Fruit fly (Drosophila melanogaster) whole organism, embryonic: ENCODE results near the gene CG1801.
A peak's percentile ranks its signal among the peaks of the same experiment; 100 is the strongest.

Experiments used
- Ada2b ChIP-seq: fragments of 200-800 bp; sonication (Bioruptor generic); IDR thresholded peaks from 2 replicates; pipeline ENCODE4 v1.3.6; 2022; ENCODE audit warnings: missing biosample characterization, missing genetic modification characterization
- Atf3 ChIP-seq: fragments of 200-800 bp; sonication (Bioruptor generic); optimal IDR thresholded peaks from 3 replicates; lab custom pipeline; 2016; ENCODE audit warnings: missing biosample characterization, missing genetic modification characterization
- CG10565 ChIP-seq: fragments of 200-800 bp; sonication (Bioruptor generic); optimal IDR thresholded peaks from 3 replicates; lab custom pipeline; 2016; ENCODE audit warnings: missing biosample characterization, mild to moderate bottlenecking, missing genetic modification characterization
- CG12236 ChIP-seq: fragments of 200-800 bp; sonication (Bioruptor generic); optimal IDR thresholded peaks from 2 replicates; lab custom pipeline; 2016; ENCODE audit warnings: missing biosample characterization, missing genetic modification characterization
- CG12744 ChIP-seq: fragments of 200-800 bp; sonication (Bioruptor generic); optimal IDR thresholded peaks from 2 replicates; lab custom pipeline; 2016; ENCODE audit warnings: missing biosample characterization, missing genetic modification characterization
- CG14667 ChIP-seq: fragments of 200-800 bp; sonication (Bioruptor generic); IDR thresholded peaks from 2 replicates; pipeline ENCODE4 v1.3.6; 2022; ENCODE audit warnings: missing biosample characterization, missing genetic modification characterization
- CG14710 ChIP-seq: fragments of 200-800 bp; sonication (Bioruptor generic); optimal IDR thresholded peaks from 3 replicates; lab custom pipeline; 2019; ENCODE audit warnings: missing biosample characterization, mild to moderate bottlenecking, missing genetic modification characterization, moderate library complexity
- CG1647 ChIP-seq: fragments of 200-800 bp; sonication (Bioruptor generic); optimal IDR thresholded peaks from 3 replicates; lab custom pipeline; 2016; ENCODE audit warnings: missing biosample characterization, missing genetic modification characterization
- CG16779 ChIP-seq: fragments of 200-800 bp; sonication (Bioruptor generic); IDR thresholded peaks from 2 replicates; pipeline ENCODE4 v1.3.6; 2022; ENCODE audit warnings: missing biosample characterization, missing genetic modification characterization
- CG2116 ChIP-seq: fragments of 200-800 bp; sonication (Bioruptor generic); optimal IDR thresholded peaks from 3 replicates; lab custom pipeline; 2018; ENCODE audit warnings: missing biosample characterization, mild to moderate bottlenecking, missing genetic modification characterization
- CG2120 ChIP-seq: fragments of 200-800 bp; sonication (Bioruptor generic); optimal IDR thresholded peaks from 3 replicates; lab custom pipeline; 2016; ENCODE audit warnings: missing biosample characterization, missing genetic modification characterization
- CG30020 ChIP-seq: fragments of 200-800 bp; optimal IDR thresholded peaks from 2 replicates; lab custom pipeline; 2019; ENCODE audit warnings: missing biosample characterization, mild to moderate bottlenecking, missing genetic modification characterization, moderate library complexity
- CG3995 ChIP-seq: fragments of 200-800 bp; sonication (Bioruptor generic); optimal IDR thresholded peaks from 3 replicates; lab custom pipeline; 2016; ENCODE audit warnings: missing biosample characterization, missing genetic modification characterization
- CG6254 ChIP-seq: fragments of 200-800 bp; sonication (Bioruptor generic); optimal IDR thresholded peaks from 3 replicates; lab custom pipeline; 2017; ENCODE audit warnings: mild to moderate bottlenecking, missing biosample characterization, missing genetic modification reagents, missing genetic modification characterization
- CG6272 ChIP-seq: fragments of 200-800 bp; sonication (Bioruptor generic); IDR thresholded peaks from 2 replicates; pipeline ENCODE4 v1.3.6; 2022; ENCODE audit warnings: missing biosample characterization, missing genetic modification characterization
- CG7372 ChIP-seq: fragments of 200-800 bp; sonication (Bioruptor generic); IDR thresholded peaks from 2 replicates; pipeline ENCODE4 v1.3.6; 2022; ENCODE audit warnings: missing biosample characterization, missing genetic modification characterization
- CG7786 ChIP-seq: fragments of 200-800 bp; sonication (Bioruptor generic); optimal IDR thresholded peaks from 2 replicates; lab custom pipeline; 2016; ENCODE audit warnings: missing biosample characterization, missing genetic modification characterization
- D19B ChIP-seq: fragments of 200-800 bp; sonication (Bioruptor generic); optimal IDR thresholded peaks from 2 replicates; lab custom pipeline; 2017; ENCODE audit warnings: missing biosample characterization, mild to moderate bottlenecking, missing genetic modification characterization
- Deaf1 ChIP-seq: fragments of 200-800 bp; optimal IDR thresholded peaks from 3 replicates; lab custom pipeline; 2019; ENCODE audit warnings: missing biosample characterization, mild to moderate bottlenecking, missing genetic modification characterization, moderate library complexity
- E2f2 ChIP-seq: fragments of 200-800 bp; sonication (Bioruptor generic); IDR thresholded peaks from 2 replicates; pipeline ENCODE4 v1.3.6; 2022; ENCODE audit warnings: missing biosample characterization, missing genetic modification characterization
- Fer1 ChIP-seq: fragments of 200-800 bp; sonication (Bioruptor generic); optimal IDR thresholded peaks from 2 replicates; lab custom pipeline; 2017; ENCODE audit warnings: missing biosample characterization, mild to moderate bottlenecking, missing genetic modification characterization
- HLH3B ChIP-seq: fragments of 200-800 bp; sonication (Bioruptor generic); IDR thresholded peaks from 2 replicates; pipeline ENCODE4 v1.3.6; 2022; ENCODE audit warnings: missing biosample characterization, missing genetic modification characterization
- HLHmδ ChIP-seq: fragments of 200-800 bp; sonication (Bioruptor generic); optimal IDR thresholded peaks from 2 replicates; lab custom pipeline; 2018; ENCODE audit warnings: missing biosample characterization, mild to moderate bottlenecking, missing genetic modification characterization, moderate library complexity
- MTF-1 ChIP-seq: fragments of 200-800 bp; sonication (Bioruptor generic); optimal IDR thresholded peaks from 2 replicates; lab custom pipeline; 2018; ENCODE audit warnings: missing biosample characterization, mild to moderate bottlenecking, missing genetic modification characterization, borderline replicate concordance
- Ravus ChIP-seq: fragments of 200-800 bp; sonication (Bioruptor generic); IDR thresholded peaks from 2 replicates; pipeline ENCODE4 v1.3.6; 2022; ENCODE audit warnings: missing biosample characterization, missing genetic modification characterization
- Sin3A ChIP-seq: fragments of >200 bp; optimal IDR thresholded peaks from 2 replicates; lab custom pipeline; 2018
- TFAM ChIP-seq: fragments of 200-800 bp; sonication (Bioruptor generic); optimal IDR thresholded peaks from 2 replicates; lab custom pipeline; 2017; ENCODE audit warnings: missing biosample characterization, missing genetic modification characterization, inconsistent platforms
- Xbp1 ChIP-seq: fragments of 200-800 bp; sonication (Bioruptor generic); optimal IDR thresholded peaks from 3 replicates; lab custom pipeline; 2016; ENCODE audit warnings: missing biosample characterization, mild to moderate bottlenecking, missing genetic modification characterization
- ase ChIP-seq: fragments of 200-800 bp; sonication (Bioruptor generic); IDR thresholded peaks from 3 replicates; pipeline ENCODE4 v1.3.6; 2022; ENCODE audit warnings: missing biosample characterization, missing genetic modification characterization
- chif ChIP-seq, 2 experiments: fragments of 200-800 bp; sonication (Bioruptor generic); optimal IDR thresholded peaks; 3 replicates each; lab custom pipeline; 2016; ENCODE audit warnings: missing biosample characterization in 2 of 2, missing genetic modification characterization in 2 of 2
- chm ChIP-seq: fragments of 200-800 bp; sonication (Bioruptor generic); IDR thresholded peaks from 2 replicates; pipeline ENCODE4 v1.3.6; 2022; ENCODE audit warnings: missing biosample characterization, missing genetic modification characterization
- chn ChIP-seq: fragments of 200-800 bp; sonication (Bioruptor generic); optimal IDR thresholded peaks from 2 replicates; lab custom pipeline; 2016; ENCODE audit warnings: missing biosample characterization, missing genetic modification characterization
- dan ChIP-seq: fragments of 200-800 bp; sonication (Bioruptor generic); IDR thresholded peaks from 2 replicates; pipeline ENCODE4 v1.3.6; 2022; ENCODE audit warnings: missing biosample characterization, missing genetic modification characterization
- dati ChIP-seq: fragments of 200-800 bp; sonication (Bioruptor generic); IDR thresholded peaks from 2 replicates; pipeline ENCODE4 v1.3.6; 2022; ENCODE audit warnings: missing biosample characterization, missing genetic modification characterization
- dimm ChIP-seq: fragments of 200-800 bp; sonication (Bioruptor generic); IDR thresholded peaks from 2 replicates; pipeline ENCODE4 v1.3.6; 2022; ENCODE audit warnings: missing biosample characterization, missing genetic modification characterization
- dpn ChIP-seq, 2 experiments: fragments of 200-800 bp; sonication (Bioruptor generic); optimal IDR thresholded peaks; 3 replicates each; lab custom pipeline; 2016; ENCODE audit warnings: missing biosample characterization in 2 of 2, missing genetic modification characterization in 2 of 2
- emc ChIP-seq: fragments of 200-800 bp; sonication (Bioruptor generic); optimal IDR thresholded peaks from 2 replicates; lab custom pipeline; 2016; ENCODE audit warnings: missing biosample characterization, missing genetic modification characterization
- en ChIP-seq: fragments of 200-800 bp; sonication (Bioruptor generic); optimal IDR thresholded peaks from 2 replicates; lab custom pipeline; 2016; ENCODE audit warnings: missing biosample characterization, missing genetic modification characterization
- gt ChIP-seq: fragments of 200-800 bp; sonication (Bioruptor generic); IDR thresholded peaks from 2 replicates; pipeline ENCODE4 v1.3.6; 2022; ENCODE audit warnings: missing biosample characterization, missing genetic modification characterization
- ham ChIP-seq: fragments of 200-800 bp; sonication (Bioruptor generic); IDR thresholded peaks from 2 replicates; pipeline ENCODE4 v1.3.6; 2022; ENCODE audit warnings: missing biosample characterization, missing genetic modification characterization
- lbe ChIP-seq: fragments of 200-800 bp; sonication (Bioruptor generic); optimal IDR thresholded peaks from 2 replicates; lab custom pipeline; 2016; ENCODE audit warnings: missing biosample characterization, mild to moderate bottlenecking, missing genetic modification characterization
- lola ChIP-seq, 3 experiments: fragments of >200 bp in 2 of 3; fragments of 200-800 bp in 1 of 3; sonication (Bioruptor generic) in 1 of 3; optimal IDR thresholded peaks; 2 replicates each; lab custom pipeline; 2017 to 2019; ENCODE audit warnings: missing biosample characterization in 3 of 3, missing genetic modification characterization in 3 of 3, mild to moderate bottlenecking in 1 of 3, moderate library complexity in 1 of 3
- luna ChIP-seq: fragments of 200-800 bp; sonication (Bioruptor generic); optimal IDR thresholded peaks from 2 replicates; lab custom pipeline; 2016; ENCODE audit warnings: missing biosample characterization, missing genetic modification characterization
- mld ChIP-seq: fragments of 200-800 bp; sonication (Bioruptor generic); IDR thresholded peaks from 3 replicates; pipeline ENCODE4 v1.3.6; 2022; ENCODE audit warnings: missing biosample characterization, missing genetic modification characterization; ENCODE audit not compliant: partially characterized antibody
- oc ChIP-seq: fragments of 200-800 bp; sonication (Bioruptor generic); optimal IDR thresholded peaks from 2 replicates; lab custom pipeline; 2018; ENCODE audit warnings: missing biosample characterization, mild to moderate bottlenecking, missing genetic modification characterization, moderate library complexity
- pros ChIP-seq: fragments of 200-800 bp; sonication (Bioruptor generic); optimal IDR thresholded peaks from 3 replicates; lab custom pipeline; 2019; ENCODE audit warnings: missing biosample characterization, mild to moderate bottlenecking, missing genetic modification characterization, moderate library complexity
- pzg ChIP-seq: fragments of 200-800 bp; sonication (Bioruptor generic); optimal IDR thresholded peaks from 3 replicates; lab custom pipeline; 2018; ENCODE audit warnings: missing biosample characterization, mild to moderate bottlenecking, missing genetic modification characterization, moderate library complexity
- ranshi ChIP-seq: fragments of 200-800 bp; sonication (Bioruptor generic); IDR thresholded peaks from 2 replicates; pipeline ENCODE4 v1.3.6; 2022; ENCODE audit warnings: missing biosample characterization, missing genetic modification characterization
- sens ChIP-seq: fragments of 200-800 bp; sonication (Bioruptor generic); peaks from one replicate; lab custom pipeline; 2016; ENCODE audit warnings: missing biosample characterization, missing genetic modification characterization
- slou ChIP-seq: fragments of 200-800 bp; sonication (Bioruptor generic); optimal IDR thresholded peaks from 3 replicates; lab custom pipeline; 2016; ENCODE audit warnings: missing biosample characterization, missing genetic modification characterization
- tna ChIP-seq: fragments of 200-800 bp; sonication (Bioruptor generic); IDR thresholded peaks from 2 replicates; pipeline ENCODE4 v1.3.6; 2022; ENCODE audit warnings: missing biosample characterization, missing genetic modification characterization; ENCODE audit not compliant: partially characterized antibody
- wek ChIP-seq: fragments of 200-800 bp; sonication (Bioruptor generic); optimal IDR thresholded peaks from 3 replicates; lab custom pipeline; 2018; ENCODE audit warnings: missing biosample characterization, mild to moderate bottlenecking, missing genetic modification characterization, moderate library complexity

CG1801 gene

dm6 chrX:21339476-21339931, 22.2 kb upstream of the CG1801 start, which contains the start of the genes tty and fliI (continued):
- TF ChIP-seq HLHmδ (GFP tag; lab: Kevin White, UChicago) (no peak), HLH3B (GFP tag; lab: Robert Waterston, UW) (peak; percentile 86), CG7372 (peak; percentile 83), CG7786 (GFP tag; lab: Kevin White, UChicago) (peak; percentile 87), gt (peak; percentile 67), CG2116 (GFP tag; lab: Kevin White, UChicago) (peak; percentile 74), dan (GFP tag; lab: Robert Waterston, UW) (peak; percentile 52; the same call in 1 of the 2 replicates), CG1647 (GFP tag; lab: Kevin White, UChicago) (peak; percentile 72), CG6272 (GFP tag; lab: Robert Waterston, UW) (peak; percentile 89), CG6254 (GFP tag; lab: Kevin White, UChicago) (peak; percentile 36), dati (GFP tag; lab: Robert Waterston, UW) (peak; percentile 73), Ravus (GFP tag; lab: Robert Waterston, UW) (peak; percentile 63), CG10565 (peak; percentile 8), luna (GFP tag; lab: Kevin White, UChicago) (peak; percentile 48), Ada2b (GFP tag; lab: Robert Waterston, UW) (peak; percentile 85), ham (peak; percentile 67; the same call in 1 of the 2 replicates), slou (GFP tag; lab: Kevin White, UChicago) (peak; percentile 35), Xbp1 (peak; percentile 85), Deaf1 (tag; lab: Kevin White, UChicago) (peak; percentile 54), sens (GFP tag; lab: Kevin White, UChicago) (peak; percentile 97), CG30020 (peak; percentile 27), en (GFP tag; lab: Kevin White, UChicago) (peak; percentile 50), Fer1 (GFP tag; lab: Kevin White, UChicago) (peak; percentile 61), CG12744 (peak; percentile 42), MTF-1 (GFP tag; lab: Kevin White, UChicago) (no peak), pros (GFP tag; lab: Kevin White, UChicago) (no peak), chm (peak; percentile 91), chn (GFP tag; lab: Kevin White, UChicago) (peak; percentile 92), oc (peak; percentile 66), wek (peak; percentile 33), CG2120 (GFP tag; lab: Kevin White, UChicago) (peak; percentile 92), lbe (GFP tag; lab: Kevin White, UChicago) (peak; percentile 67), Atf3 (peak; percentile 76), dpn (GFP tag; optimal IDR thresholded peaks at IDR 0.05; lab: Kevin White, UChicago) (peak; percentile 83 to 85), TFAM (GFP tag; lab: Kevin White, UChicago) (no peak), emc (GFP tag; lab: Kevin White, UChicago) (peak; percentile 71), pzg (peak; percentile 89), chif (GFP tag; optimal IDR thresholded peaks at IDR 0.05; lab: Kevin White, UChicago) (peak; percentile 74 to 82), mld (GFP tag; lab: Robert Waterston, UW) (no peak), Sin3A (peak; percentile 73), D19B (peak; percentile 66), CG3995 (GFP tag; lab: Kevin White, UChicago) (peak; percentile 93), CG14710 (tag; lab: Kevin White, UChicago) (peak; percentile 77), dimm (GFP tag; lab: Robert Waterston, UW) (peak; percentile 54), CG16779 (GFP tag; lab: Robert Waterston, UW) (peak; percentile 53; the same call in 1 of the 2 replicates), E2f2 (GFP tag; lab: Robert Waterston, UW) (peak; percentile 80), tna (GFP tag; lab: Robert Waterston, UW) (no peak), ase (GFP tag; lab: Robert Waterston, UW) (peak; percentile 90), lola (GFP tag; optimal IDR thresholded peaks at IDR 0.05; lab: Kevin White, UChicago) (peak in 1 of 3 experiments; percentile 41), ranshi (GFP tag; lab: Robert Waterston, UW) (peak; percentile 91), CG12236 (GFP tag; lab: Kevin White, UChicago) (peak; percentile 50), CG14667 (GFP tag; lab: Robert Waterston, UW) (peak; percentile 87)
